Fruit fly (Drosophila melanogaster): ENCODE data around the gene S.

Gene S

dm6 chr2L:1094724-1095123, 17.1 kb upstream of the S start (continued):
- TF ChIP-seq gsb (GFP tag; IDR thresholded peaks at IDR 0.05) (no peak), Optix (GFP tag; IDR thresholded peaks at IDR 0.05) (0 out of 3 replicates have a peak, but pooled peaks have one; percentile 6), CG8478 (optimal IDR thresholded peaks at IDR 0.05) (no peak), CG34224 (GFP tag; IDR thresholded peaks at IDR 0.05; ENCODE audit: partially characterized antibody) (no peak), sens (GFP tag) (peak; percentile 44), CG31388 (GFP tag; optimal IDR thresholded peaks at IDR 0.05) (no peak), az2 (GFP tag; optimal IDR thresholded peaks at IDR 0.05) (no peak), Dref (GFP tag; IDR thresholded peaks at IDR 0.05) (no peak), Taf1 (GFP tag; IDR thresholded peaks at IDR 0.05) (no peak), unc-4 (GFP tag; IDR thresholded peaks at IDR 0.05; ENCODE audit: partially characterized antibody) (no peak), dmrt11E (tag; optimal IDR thresholded peaks at IDR 0.05) (no peak), Sry-β (GFP tag; optimal IDR thresholded peaks at IDR 0.05) (no peak), ara (GFP tag; IDR thresholded peaks at IDR 0.05) (no peak), CG8089 (GFP tag; optimal IDR thresholded peaks at IDR 0.05) (no peak), Atf3 (GFP tag; optimal IDR thresholded peaks at IDR 0.05) (no peak), YL-1 (GFP tag; optimal IDR thresholded peaks at IDR 0.05) (no peak), jigr1 (GFP tag; IDR thresholded peaks at IDR 0.05) (no peak), gfzf (GFP tag; optimal IDR thresholded peaks at IDR 0.05) (no peak), CG2120 (GFP tag; optimal IDR thresholded peaks at IDR 0.05) (no peak), D (optimal IDR thresholded peaks at IDR 0.05) (no peak), D (GFP tag; optimal IDR thresholded peaks at IDR 0.05) (peak; percentile 33), phol (tag; optimal IDR thresholded peaks at IDR 0.05) (no peak), Rfx (GFP tag; IDR thresholded peaks at IDR 0.05) (0 out of 2 replicates have a peak, but pooled peaks have one; percentile 16), ap (GFP tag; IDR thresholded peaks at IDR 0.05) (no peak), CG14050 (GFP tag; IDR thresholded peaks at IDR 0.05) (no peak), pho (GFP tag; optimal IDR thresholded peaks at IDR 0.05) (no peak), Gsc (GFP tag; IDR thresholded peaks at IDR 0.05) (no peak), CG6683 (GFP tag; optimal IDR thresholded peaks at IDR 0.05) (peak; percentile 25), CG14441 (GFP tag; IDR thresholded peaks at IDR 0.05) (no peak), NK7.1 (GFP tag; optimal IDR thresholded peaks at IDR 0.05) (no peak), PHDP (tag; optimal IDR thresholded peaks at IDR 0.05) (peak; percentile 62), jing (GFP tag; optimal IDR thresholded peaks at IDR 0.05) (no peak), CG4854 (GFP tag; optimal IDR thresholded peaks at IDR 0.05) (no peak), aop (GFP tag; IDR thresholded peaks at IDR 0.05) (no peak), CG3407 (GFP tag; optimal IDR thresholded peaks at IDR 0.05) (peak; percentile 78), knrl (GFP tag; IDR thresholded peaks at IDR 0.05; ENCODE audit: partially characterized antibody) (no peak), Dip2 (GFP tag; IDR thresholded peaks at IDR 0.05) (no peak), CG4328 (GFP tag; optimal IDR thresholded peaks at IDR 0.05) (peak; percentile 28), wor (GFP tag; IDR thresholded peaks at IDR 0.05) (no peak), CG15601 (tag; optimal IDR thresholded peaks at IDR 0.05) (peak; percentile 9), bigmax (GFP tag; optimal IDR thresholded peaks at IDR 0.05) (no peak), CG13894 (tag; optimal IDR thresholded peaks at IDR 0.05) (no peak), NfI (GFP tag; optimal IDR thresholded peaks at IDR 0.05) (no peak), corto (GFP tag; optimal IDR thresholded peaks at IDR 0.05) (no peak), Ets65A (GFP tag) (no peak), maf-S (GFP tag; optimal IDR thresholded peaks at IDR 0.05) (no peak), ci (GFP tag; IDR thresholded peaks at IDR 0.05) (peak; percentile 66), Doc2 (GFP tag; IDR thresholded peaks at IDR 0.05) (no peak), peb (GFP tag; IDR thresholded peaks at IDR 0.05) (no peak), chn (GFP tag; optimal IDR thresholded peaks at IDR 0.05) (no peak), eyg (GFP tag; optimal IDR thresholded peaks at IDR 0.05) (no peak), nom (GFP tag; optimal IDR thresholded peaks at IDR 0.05) (no peak), Sry-δ (GFP tag; optimal IDR thresholded peaks at IDR 0.05) (no peak), Side (GFP tag; optimal IDR thresholded peaks at IDR 0.05) (no peak)
